Fruit fly (Drosophila melanogaster): ENCODE data around the gene hth.

hth gene

dm6 chr3R:10498620-10499019 is 140.7 kb downstream of the hth start (continued):
- TF ChIP-seq phol (tag; optimal IDR thresholded peaks at IDR 0.05), result peak; percentile 46
- peak; percentile 49 for TF ChIP-seq CG18599 (GFP tag; optimal IDR thresholded peaks at IDR 0.05)
- no peak for TF ChIP-seq CG11456 (GFP tag; IDR thresholded peaks at IDR 0.05)
- TF ChIP-seq CG3838 (GFP tag; optimal IDR thresholded peaks at IDR 0.05), result no peak
- no peak for TF ChIP-seq gsb (GFP tag; IDR thresholded peaks at IDR 0.05)
- no peak for TF ChIP-seq Rfx (GFP tag; IDR thresholded peaks at IDR 0.05)
- peak; percentile 21 for TF ChIP-seq CG4820 (GFP tag; optimal IDR thresholded peaks at IDR 0.05)
- no peak for TF ChIP-seq onecut (GFP tag; IDR thresholded peaks at IDR 0.05)
- TF ChIP-seq crol (GFP tag; IDR thresholded peaks at IDR 0.05), result no peak
- TF ChIP-seq CG8089 (GFP tag; optimal IDR thresholded peaks at IDR 0.05), result no peak
- TF ChIP-seq wor (GFP tag; IDR thresholded peaks at IDR 0.05), result no peak
- TF ChIP-seq mam (GFP tag; optimal IDR thresholded peaks at IDR 0.05), result no peak
- no peak for TF ChIP-seq Poxn (GFP tag; IDR thresholded peaks at IDR 0.05)
- no peak for TF ChIP-seq CG11695 (GFP tag; IDR thresholded peaks at IDR 0.05)
- no peak for TF ChIP-seq D19B (GFP tag; optimal IDR thresholded peaks at IDR 0.05)
- no peak for TF ChIP-seq CG33557 (GFP tag; optimal IDR thresholded peaks at IDR 0.05)
- no peak for TF ChIP-seq chinmo (GFP tag; IDR thresholded peaks at IDR 0.05; ENCODE audit: partially characterized antibody)
- TF ChIP-seq CG3163 (GFP tag; optimal IDR thresholded peaks at IDR 0.05), result no peak
- no peak for TF ChIP-seq grn (GFP tag; optimal IDR thresholded peaks at IDR 0.05)
- no peak for TF ChIP-seq gsb-n (tag; optimal IDR thresholded peaks at IDR 0.05)
- TF ChIP-seq tna (GFP tag; IDR thresholded peaks at IDR 0.05; ENCODE audit: partially characterized antibody), result no peak
- TF ChIP-seq Hmx (GFP tag; optimal IDR thresholded peaks at IDR 0.05), result no peak
- no peak for TF ChIP-seq CG18476 (GFP tag; optimal IDR thresholded peaks at IDR 0.05)
- peak; percentile 50 for TF ChIP-seq Ptx1 (GFP tag; IDR thresholded peaks at IDR 0.05)
- TF ChIP-seq CG12219 (GFP tag; optimal IDR thresholded peaks at IDR 0.05), result peak; percentile 7
- TF ChIP-seq CG8281 (tag; optimal IDR thresholded peaks at IDR 0.05), result no peak
- no peak for TF ChIP-seq TFAM (GFP tag; optimal IDR thresholded peaks at IDR 0.05)
- TF ChIP-seq CG18262 (tag; optimal IDR thresholded peaks at IDR 0.05), result peak; percentile 60
- TF ChIP-seq peb (GFP tag; IDR thresholded peaks at IDR 0.05), result no peak
- no peak for TF ChIP-seq CG12155 (GFP tag; optimal IDR thresholded peaks at IDR 0.05)
- no peak for TF ChIP-seq CG9876 (GFP tag; optimal IDR thresholded peaks at IDR 0.05)
- TF ChIP-seq unc-4 (GFP tag; IDR thresholded peaks at IDR 0.05; ENCODE audit: partially characterized antibody), result no peak
- TF ChIP-seq pho (GFP tag; optimal IDR thresholded peaks at IDR 0.05), result no peak
- TF ChIP-seq crc (GFP tag; optimal IDR thresholded peaks at IDR 0.05), result no peak
- TF ChIP-seq croc (GFP tag; conservative IDR thresholded peaks at IDR 0.05), result 0 out of 3 replicates have a peak, but pooled peaks have one; percentile 15
- TF ChIP-seq Dek (tag; optimal IDR thresholded peaks at IDR 0.05), result no peak
- TF ChIP-seq CG11504 (tag; optimal IDR thresholded peaks at IDR 0.05), result peak; percentile 69
- TF ChIP-seq zfh1 (GFP tag; IDR thresholded peaks at IDR 0.05), result 0 out of 3 replicates have a peak, but pooled peaks have one; percentile 15
- TF ChIP-seq lola (GFP tag; optimal IDR thresholded peaks at IDR 0.05), result peak in 1 of 3 experiments; percentile 50
- TF ChIP-seq CG17802 (tag; optimal IDR thresholded peaks at IDR 0.05), result no peak
- TF ChIP-seq dmrt11E (tag; optimal IDR thresholded peaks at IDR 0.05), result peak; percentile 60
- TF ChIP-seq Doc3 (GFP tag; IDR thresholded peaks at IDR 0.05; ENCODE audit: partially characterized antibody), result no peak
- no peak for TF ChIP-seq CG5245 (GFP tag; optimal IDR thresholded peaks at IDR 0.05)
- TF ChIP-seq CG4617 (GFP tag; optimal IDR thresholded peaks at IDR 0.05; ENCODE audit: borderline replicate concordance), result no peak
- TF ChIP-seq CG9215 (GFP tag; IDR thresholded peaks at IDR 0.05), result no peak
- peak; percentile 68; the same call in 1 of the 2 replicates for TF ChIP-seq ara (GFP tag; IDR thresholded peaks at IDR 0.05)
- TF ChIP-seq CG14710 (tag; optimal IDR thresholded peaks at IDR 0.05), result peak; percentile 39
- TF ChIP-seq Dref (GFP tag; IDR thresholded peaks at IDR 0.05), result no peak
- TF ChIP-seq pzg (GFP tag; optimal IDR thresholded peaks at IDR 0.05), result no peak
- no peak for TF ChIP-seq CG10321 (GFP tag; IDR thresholded peaks at IDR 0.05)
- no peak for TF ChIP-seq oc (tag; optimal IDR thresholded peaks at IDR 0.05)

Measured in whole organism, embryonic.